Worm (Caenorhabditis elegans) whole organism, L3 larva: ENCODE results near the gene Y41C4A.6.

Experiments
- R02D3.7 ChIP-seq: fragments of 150-350 bp; optimal IDR thresholded peaks from 2 replicates; lab custom pipeline; 2014; ENCODE audit warnings: missing biosample characterization, missing genetic modification characterization
- ZK546.5 ChIP-seq: sonication (generic microtip); optimal IDR thresholded peaks from 2 replicates; lab custom pipeline; 2017; ENCODE audit warnings: missing biosample characterization, missing genetic modification characterization
- aly-2 ChIP-seq: fragments of 150-350 bp; optimal IDR thresholded peaks from 2 replicates; lab custom pipeline; 2014; ENCODE audit warnings: missing biosample characterization, missing genetic modification characterization
- ama-1 ChIP-seq: fragments of 150-350 bp; optimal IDR thresholded peaks from 2 replicates; lab custom pipeline; 2018
- ceh-16 ChIP-seq: sonication (generic microtip); optimal IDR thresholded peaks from 2 replicates; lab custom pipeline; 2017; ENCODE audit warnings: missing biosample characterization, missing genetic modification characterization
- ceh-28 ChIP-seq: fragments of 150-350 bp; optimal IDR thresholded peaks from 2 replicates; lab custom pipeline; 2014; ENCODE audit warnings: missing biosample characterization, missing genetic modification reagents, missing genetic modification characterization
- ceh-82 ChIP-seq: fragments of 150-350 bp; optimal IDR thresholded peaks from 2 replicates; lab custom pipeline; 2014; ENCODE audit warnings: missing biosample characterization, missing genetic modification characterization
- egl-27 ChIP-seq: sonication (generic microtip); optimal IDR thresholded peaks from 4 replicates; lab custom pipeline; 2017; ENCODE audit warnings: missing biosample characterization, missing genetic modification reagents, missing genetic modification characterization
- egl-5 ChIP-seq: fragments of 150-350 bp; optimal IDR thresholded peaks from 2 replicates; lab custom pipeline; 2017; ENCODE audit warnings: missing biosample characterization, missing genetic modification reagents, missing genetic modification characterization, inconsistent platforms
- elt-2 ChIP-seq: sonication (generic microtip); optimal IDR thresholded peaks from 2 replicates; lab custom pipeline; 2016; ENCODE audit warnings: missing genetic modification reagents, mild to moderate bottlenecking, missing genetic modification characterization, missing compliant biosample characterization
- elt-3 ChIP-seq, 3 experiments: fragments of 150-350 bp in 1 of 3; sonication (generic microtip) in 2 of 3; optimal IDR thresholded peaks; 2 replicates in 2 of 3; 4 replicates in 1 of 3; lab custom pipeline; 2014 to 2017; ENCODE audit warnings: missing biosample characterization in 3 of 3, missing genetic modification characterization in 3 of 3
- eor-1 ChIP-seq, 2 experiments: fragments of 150-350 bp; optimal IDR thresholded peaks; 2 replicates each; lab custom pipeline; 2014 to 2018; ENCODE audit warnings: missing biosample characterization in 2 of 2, missing genetic modification characterization in 2 of 2
- fos-1 ChIP-seq: fragments of 150-350 bp; optimal IDR thresholded peaks from 2 replicates; lab custom pipeline; 2014; ENCODE audit warnings: missing biosample characterization, missing genetic modification characterization
- hmg-11 ChIP-seq: sonication (generic microtip); optimal IDR thresholded peaks from 2 replicates; lab custom pipeline; 2016; ENCODE audit warnings: missing genetic modification characterization, missing compliant biosample characterization
- jun-1 ChIP-seq: fragments of 150-350 bp; optimal IDR thresholded peaks from 2 replicates; lab custom pipeline; 2014; ENCODE audit warnings: missing biosample characterization, missing genetic modification reagents, missing genetic modification characterization
- lin-15B ChIP-seq: fragments of 150-350 bp; optimal IDR thresholded peaks from 2 replicates; lab custom pipeline; 2014; ENCODE audit warnings: missing biosample characterization, missing genetic modification characterization
- lsy-12 ChIP-seq: sonication (generic microtip); optimal IDR thresholded peaks from 2 replicates; lab custom pipeline; 2016; ENCODE audit warnings: mild to moderate bottlenecking, missing genetic modification characterization, missing compliant biosample characterization
- mdl-1 ChIP-seq: fragments of 150-350 bp; optimal IDR thresholded peaks from 2 replicates; lab custom pipeline; 2014; ENCODE audit warnings: missing biosample characterization, missing genetic modification characterization
- mml-1 ChIP-seq: fragments of 150-350 bp; sonication (generic microtip); optimal IDR thresholded peaks from 3 replicates; lab custom pipeline; 2014; ENCODE audit warnings: missing biosample characterization, missing genetic modification characterization
- nfya-1 ChIP-seq: sonication (generic microtip); optimal IDR thresholded peaks from 2 replicates; lab custom pipeline; 2017; ENCODE audit warnings: missing genetic modification characterization, mild to moderate bottlenecking, missing compliant biosample characterization, antibody characterized with exemption, moderate library complexity; ENCODE audit not compliant: insufficient read depth
- nhr-11 ChIP-seq: fragments of 150-350 bp; optimal IDR thresholded peaks from 2 replicates; lab custom pipeline; 2014; ENCODE audit warnings: missing biosample characterization, missing genetic modification characterization
- nhr-12 ChIP-seq: fragments of 150-350 bp; optimal IDR thresholded peaks from 2 replicates; lab custom pipeline; 2014; ENCODE audit warnings: missing biosample characterization, missing genetic modification characterization
- nhr-23 ChIP-seq: fragments of 150-350 bp; optimal IDR thresholded peaks from 2 replicates; lab custom pipeline; 2014; ENCODE audit warnings: missing biosample characterization, missing genetic modification reagents, missing genetic modification characterization
- nhr-25 ChIP-seq: sonication (generic microtip); optimal IDR thresholded peaks from 2 replicates; lab custom pipeline; 2017; ENCODE audit warnings: missing biosample characterization, missing genetic modification characterization
- nhr-28 ChIP-seq: fragments of 150-350 bp; optimal IDR thresholded peaks from 2 replicates; lab custom pipeline; 2014; ENCODE audit warnings: missing biosample characterization, missing genetic modification characterization
- nhr-43 ChIP-seq: sonication (generic microtip); optimal IDR thresholded peaks from 2 replicates; lab custom pipeline; 2016; ENCODE audit warnings: mild to moderate bottlenecking, missing genetic modification characterization, missing compliant biosample characterization; ENCODE audit not compliant: poor library complexity, severe bottlenecking
- nhr-76 ChIP-seq: fragments of 150-350 bp; sonication (generic microtip); optimal IDR thresholded peaks from 5 replicates; lab custom pipeline; 2014; ENCODE audit warnings: missing biosample characterization, missing genetic modification characterization
- pha-4 ChIP-seq: fragments of 150-350 bp; optimal IDR thresholded peaks from 2 replicates; lab custom pipeline; 2014; ENCODE audit warnings: missing biosample characterization, missing genetic modification reagents, missing genetic modification characterization
- pqm-1 ChIP-seq: fragments of 150-350 bp; optimal IDR thresholded peaks from 2 replicates; lab custom pipeline; 2017; ENCODE audit warnings: missing biosample characterization, missing genetic modification characterization, inconsistent platforms
- sea-2 ChIP-seq: fragments of 150-350 bp; sonication (generic microtip); optimal IDR thresholded peaks from 4 replicates; lab custom pipeline; 2014; ENCODE audit warnings: missing biosample characterization, missing genetic modification reagents, missing genetic modification characterization
- skn-1 ChIP-seq: fragments of 150-350 bp; optimal IDR thresholded peaks from 2 replicates; lab custom pipeline; 2014; ENCODE audit warnings: missing biosample characterization, missing genetic modification characterization
- snpc-4 ChIP-seq: fragments of 150-350 bp; optimal IDR thresholded peaks from 2 replicates; lab custom pipeline; 2014; ENCODE audit warnings: missing biosample characterization, missing genetic modification characterization
- tbx-2 ChIP-seq: sonication (generic microtip); optimal IDR thresholded peaks from 2 replicates; lab custom pipeline; 2016; ENCODE audit warnings: mild to moderate bottlenecking, missing genetic modification characterization, missing compliant biosample characterization
- unc-39 ChIP-seq: sonication (generic microtip); optimal IDR thresholded peaks from 4 replicates; lab custom pipeline; 2017; ENCODE audit warnings: missing biosample characterization, missing genetic modification characterization
- unc-62 ChIP-seq: fragments of 150-350 bp; sonication (generic microtip); optimal IDR thresholded peaks from 4 replicates; lab custom pipeline; 2014; ENCODE audit warnings: missing biosample characterization, missing genetic modification reagents, missing genetic modification characterization
- zag-1 ChIP-seq: fragments of 150-350 bp; optimal IDR thresholded peaks from 2 replicates; lab custom pipeline; 2014; ENCODE audit warnings: missing biosample characterization, missing genetic modification characterization
- ztf-11 ChIP-seq: fragments of 150-350 bp; optimal IDR thresholded peaks from 2 replicates; lab custom pipeline; 2014; ENCODE audit warnings: missing biosample characterization, missing genetic modification characterization
- ztf-4 ChIP-seq: fragments of 150-350 bp; optimal IDR thresholded peaks from 2 replicates; lab custom pipeline; 2014; ENCODE audit warnings: missing biosample characterization, missing genetic modification characterization

Y41C4A.6 gene

ce11 chrIII:11689303-11689702 is 7.1 kb upstream of the Y41C4A.6 start:
- TF ChIP-seq ZK546.5 (tag; lab: Kevin White, UChicago): no peak
- peak; percentile 92 for TF ChIP-seq jun-1
- no peak for TF ChIP-seq ceh-16 (tag; lab: Kevin White, UChicago)
- no peak for TF ChIP-seq egl-5
- peak; percentile 16 for TF ChIP-seq lsy-12
- no peak for TF ChIP-seq nhr-11 (tag; lab: Kevin White, UChicago)
- TF ChIP-seq mml-1 (tag; lab: Kevin White, UChicago): no peak
- peak; percentile 67 for TF ChIP-seq nhr-23
- no peak for TF ChIP-seq sea-2 (GFP tag; lab: Kevin White, UChicago)
- TF ChIP-seq nhr-25 (tag; lab: Kevin White, UChicago): no peak
- TF ChIP-seq nhr-12 (tag; lab: Kevin White, UChicago): no peak
- no peak for TF ChIP-seq snpc-4 (tag; lab: Kevin White, UChicago)
- peak; percentile 47 for TF ChIP-seq R02D3.7 (tag; lab: Kevin White, UChicago)
- TF ChIP-seq nfya-1 (tag; lab: Kevin White, UChicago): peak; percentile 35
- peak; percentile 8 for TF ChIP-seq lin-15B
- TF ChIP-seq nhr-28 (tag; lab: Kevin White, UChicago): no peak
- TF ChIP-seq egl-27 (tag; lab: Kevin White, UChicago): peak; percentile 41
- TF ChIP-seq ztf-4 (tag; lab: Kevin White, UChicago): no peak
- TF ChIP-seq elt-3 (tag; optimal IDR thresholded peaks at IDR 0.05; lab: Kevin White, UChicago): peak in 2 of 3 experiments; percentile 19 to 78
- TF ChIP-seq ztf-11 (tag; lab: Kevin White, UChicago): no peak
- TF ChIP-seq nhr-76: no peak
- no peak for TF ChIP-seq zag-1 (tag; lab: Kevin White, UChicago)
- TF ChIP-seq unc-62 (GFP tag; lab: Kevin White, UChicago): peak; percentile 5
- TF ChIP-seq ama-1 (lab: Kevin White, UChicago): peak; percentile 3
- TF ChIP-seq unc-39 (tag; lab: Kevin White, UChicago): no peak
- no peak for TF ChIP-seq aly-2 (tag; lab: Kevin White, UChicago)
- no peak for TF ChIP-seq hmg-11 (tag; lab: Kevin White, UChicago)
- TF ChIP-seq fos-1 (tag; lab: Kevin White, UChicago): no peak
- peak; percentile 75 for TF ChIP-seq skn-1 (tag; lab: Kevin White, UChicago)
- no peak for TF ChIP-seq tbx-2 (tag; lab: Kevin White, UChicago)
- peak; percentile 90 for TF ChIP-seq pqm-1 (tag; lab: Kevin White, UChicago)
- TF ChIP-seq elt-2 (tag; lab: Kevin White, UChicago): peak; percentile 96
- peak; percentile 78 for TF ChIP-seq pha-4 (tag; lab: Kevin White, UChicago)
- no peak for TF ChIP-seq ceh-28
- TF ChIP-seq eor-1 (tag; optimal IDR thresholded peaks at IDR 0.05; lab: Kevin White, UChicago): no peak
- peak; percentile 32 for TF ChIP-seq nhr-43 (tag; lab: Kevin White, UChicago)

- TF ChIP-seq ZK546.5 (tag; lab: Kevin White, UChicago) (no peak), eor-1 (tag; optimal IDR thresholded peaks at IDR 0.05; lab: Kevin White, UChicago) (no peak), pqm-1 (tag; lab: Kevin White, UChicago) (no peak), ceh-82 (no peak), tbx-2 (tag; lab: Kevin White, UChicago) (no peak), R02D3.7 (tag; lab: Kevin White, UChicago) (no peak), ceh-28 (no peak), jun-1 (no peak), zag-1 (tag; lab: Kevin White, UChicago) (no peak), mdl-1 (no peak), sea-2 (GFP tag; lab: Kevin White, UChicago) (no peak)
Observed at ce11 chrIII:11689887-11690286, 6.5 kb upstream of the Y41C4A.6 start.

ce11 chrIII:11692380-11692779 is 4.0 kb upstream of the Y41C4A.6 start:
- TF ChIP-seq ceh-16 (tag; lab: Kevin White, UChicago) (no peak), hmg-11 (tag; lab: Kevin White, UChicago) (peak; percentile 6), ztf-4 (tag; lab: Kevin White, UChicago) (no peak)
